Fruit fly (Drosophila melanogaster) whole organism, embryonic: ENCODE measurements around the gene Elba2.

Experiments used
- CG10366 ChIP-seq: fragments of 200-800 bp; sonication (Bioruptor generic); IDR thresholded peaks from 2 replicates; pipeline ENCODE4 v1.3.6; 2022; ENCODE audit warnings: missing biosample characterization, missing genetic modification characterization
- CG10654 ChIP-seq: fragments of 200-800 bp; sonication (Bioruptor generic); optimal IDR thresholded peaks from 2 replicates; lab custom pipeline; 2016; ENCODE audit warnings: missing biosample characterization, missing genetic modification characterization
- CG11398 ChIP-seq: fragments of 200-800 bp; sonication (Bioruptor generic); optimal IDR thresholded peaks from 2 replicates; lab custom pipeline; 2016; ENCODE audit warnings: missing biosample characterization, missing genetic modification characterization
- CG12155 ChIP-seq: fragments of 200-800 bp; sonication (Bioruptor generic); optimal IDR thresholded peaks from 3 replicates; lab custom pipeline; 2016; ENCODE audit warnings: missing biosample characterization, missing genetic modification characterization
- CG13894 ChIP-seq: fragments of 200-800 bp; sonication (Bioruptor generic); optimal IDR thresholded peaks from 3 replicates; lab custom pipeline; 2018; ENCODE audit warnings: missing biosample characterization, mild to moderate bottlenecking, missing genetic modification characterization, moderate library complexity
- CG14441 ChIP-seq: fragments of 200-800 bp; sonication (Bioruptor generic); IDR thresholded peaks from 2 replicates; pipeline ENCODE4 v1.3.6; 2022; ENCODE audit warnings: missing biosample characterization, missing genetic modification characterization
- CG17912 ChIP-seq: fragments of 200-800 bp; sonication (Bioruptor generic); optimal IDR thresholded peaks from 2 replicates; lab custom pipeline; 2018; ENCODE audit warnings: missing biosample characterization, mild to moderate bottlenecking, missing genetic modification characterization
- CG2712 ChIP-seq: fragments of 200-800 bp; optimal IDR thresholded peaks from 3 replicates; lab custom pipeline; 2019; ENCODE audit warnings: missing biosample characterization, mild to moderate bottlenecking, missing genetic modification characterization, moderate library complexity
- CG34422 ChIP-seq: fragments of 200-800 bp; sonication (Bioruptor generic); IDR thresholded peaks from 3 replicates; pipeline ENCODE4 v1.3.6; 2022; ENCODE audit warnings: missing biosample characterization, missing genetic modification characterization
- CG5953 ChIP-seq: fragments of 200-800 bp; sonication (Bioruptor generic); IDR thresholded peaks from 2 replicates; pipeline ENCODE4 v1.3.6; 2022; ENCODE audit warnings: missing biosample characterization, missing genetic modification characterization
- CG6654 ChIP-seq: fragments of 200-800 bp; sonication (Bioruptor generic); optimal IDR thresholded peaks from 2 replicates; lab custom pipeline; 2017; ENCODE audit warnings: missing biosample characterization, mild to moderate bottlenecking, missing genetic modification characterization
- CG7928 ChIP-seq: fragments of 200-800 bp; sonication (Bioruptor generic); optimal IDR thresholded peaks from 2 replicates; lab custom pipeline; 2017; ENCODE audit warnings: missing biosample characterization, mild to moderate bottlenecking, missing genetic modification characterization
- CG8388 ChIP-seq: fragments of 200-800 bp; sonication (Bioruptor generic); optimal IDR thresholded peaks from 2 replicates; lab custom pipeline; 2019; ENCODE audit warnings: missing biosample characterization, mild to moderate bottlenecking, missing genetic modification characterization, moderate library complexity
- CHES-1-like ChIP-seq: fragments of 200-800 bp; sonication (Bioruptor generic); optimal IDR thresholded peaks from 2 replicates; lab custom pipeline; 2016; ENCODE audit warnings: missing biosample characterization, missing genetic modification characterization
- Fer1 ChIP-seq: fragments of 200-800 bp; sonication (Bioruptor generic); optimal IDR thresholded peaks from 2 replicates; lab custom pipeline; 2017; ENCODE audit warnings: missing biosample characterization, mild to moderate bottlenecking, missing genetic modification characterization
- H2.0 ChIP-seq: fragments of 200-800 bp; sonication (Bioruptor generic); IDR thresholded peaks from 2 replicates; pipeline ENCODE4 v1.3.6; 2022; ENCODE audit warnings: missing biosample characterization, missing genetic modification characterization
- HmgD ChIP-seq: fragments of 200-800 bp; sonication (Bioruptor generic); optimal IDR thresholded peaks from 3 replicates; lab custom pipeline; 2016; ENCODE audit warnings: missing biosample characterization, missing genetic modification characterization
- Kr ChIP-seq: fragments of 200-800 bp; sonication (Bioruptor generic); optimal IDR thresholded peaks from 2 replicates; lab custom pipeline; 2017; ENCODE audit warnings: missing biosample characterization, mild to moderate bottlenecking, missing genetic modification characterization
- Lpt ChIP-seq: fragments of >200 bp; optimal IDR thresholded peaks from 2 replicates; lab custom pipeline; 2018; ENCODE audit warnings: missing biosample characterization, missing genetic modification characterization
- MESR4 ChIP-seq: fragments of 200-800 bp; sonication (Bioruptor generic); optimal IDR thresholded peaks from 2 replicates; lab custom pipeline; 2018; ENCODE audit warnings: missing biosample characterization, mild to moderate bottlenecking, missing genetic modification characterization, moderate library complexity
- Mrtf ChIP-seq: fragments of 200-800 bp; sonication (Bioruptor generic); IDR thresholded peaks from 3 replicates; pipeline ENCODE4 v1.3.6; 2022; ENCODE audit warnings: missing biosample characterization, missing genetic modification characterization
- NC2β ChIP-seq: fragments of 200-800 bp; sonication (Bioruptor generic); optimal IDR thresholded peaks from 2 replicates; lab custom pipeline; 2016; ENCODE audit warnings: missing biosample characterization, missing genetic modification characterization
- Scr ChIP-seq: fragments of 200-800 bp; sonication (Bioruptor generic); IDR thresholded peaks from 2 replicates; pipeline ENCODE4 v1.3.6; 2022; ENCODE audit warnings: missing biosample characterization, missing genetic modification characterization; ENCODE audit not compliant: partially characterized antibody
- Six4 ChIP-seq: fragments of 200-800 bp; sonication (Bioruptor generic); optimal IDR thresholded peaks from 2 replicates; lab custom pipeline; 2016; ENCODE audit warnings: missing biosample characterization, missing genetic modification characterization
- Sox100B ChIP-seq: fragments of 200-800 bp; sonication (Bioruptor generic); optimal IDR thresholded peaks from 3 replicates; lab custom pipeline; 2018; ENCODE audit warnings: missing biosample characterization, mild to moderate bottlenecking, missing genetic modification characterization
- Taf1 ChIP-seq: fragments of 200-800 bp; sonication (Bioruptor generic); IDR thresholded peaks from 2 replicates; pipeline ENCODE4 v1.3.6; 2022; ENCODE audit warnings: missing biosample characterization, missing genetic modification characterization
- Xrp1 ChIP-seq: fragments of 200-800 bp; sonication (Bioruptor generic); IDR thresholded peaks from 2 replicates; pipeline ENCODE4 v1.3.6; 2022; ENCODE audit warnings: missing biosample characterization, missing genetic modification characterization
- YL-1 ChIP-seq: fragments of 200-800 bp; sonication (Bioruptor generic); optimal IDR thresholded peaks from 3 replicates; lab custom pipeline; 2017; ENCODE audit warnings: missing biosample characterization, mild to moderate bottlenecking, missing genetic modification characterization
- ato ChIP-seq: fragments of 200-800 bp; sonication (Bioruptor generic); IDR thresholded peaks from 2 replicates; pipeline ENCODE4 v1.3.6; 2022; ENCODE audit warnings: missing biosample characterization, missing genetic modification characterization; ENCODE audit not compliant: partially characterized antibody
- croc ChIP-seq: fragments of 200-800 bp; sonication (Bioruptor generic); conservative IDR thresholded peaks from 3 replicates; pipeline ENCODE4 v1.3.6; 2022; ENCODE audit warnings: missing biosample characterization, missing genetic modification characterization
- crol ChIP-seq: fragments of 200-800 bp; sonication (Bioruptor generic); IDR thresholded peaks from 2 replicates; pipeline ENCODE4 v1.3.6; 2022; ENCODE audit warnings: missing biosample characterization, missing genetic modification characterization
- dati ChIP-seq: fragments of 200-800 bp; sonication (Bioruptor generic); IDR thresholded peaks from 2 replicates; pipeline ENCODE4 v1.3.6; 2022; ENCODE audit warnings: missing biosample characterization, missing genetic modification characterization
- dysf ChIP-seq: fragments of 200-800 bp; sonication (Bioruptor generic); IDR thresholded peaks from 3 replicates; pipeline ENCODE4 v1.3.6; 2022; ENCODE audit warnings: missing biosample characterization, missing genetic modification characterization
- ewg ChIP-seq: fragments of 200-800 bp; sonication (Bioruptor generic); optimal IDR thresholded peaks from 3 replicates; lab custom pipeline; 2017; ENCODE audit warnings: mild to moderate bottlenecking, missing biosample characterization, missing genetic modification reagents, missing genetic modification characterization
- gem ChIP-seq: fragments of 200-800 bp; sonication (Bioruptor generic); optimal IDR thresholded peaks from 2 replicates; lab custom pipeline; 2019; ENCODE audit warnings: missing biosample characterization, mild to moderate bottlenecking, missing genetic modification characterization, moderate library complexity
- hbn ChIP-seq: fragments of 200-800 bp; sonication (Bioruptor generic); IDR thresholded peaks from 2 replicates; pipeline ENCODE4 v1.3.6; 2022; ENCODE audit warnings: missing biosample characterization, missing genetic modification characterization; ENCODE audit not compliant: partially characterized antibody
- her ChIP-seq: fragments of 200-800 bp; sonication (Bioruptor generic); optimal IDR thresholded peaks from 2 replicates; lab custom pipeline; 2016; ENCODE audit warnings: missing biosample characterization, missing genetic modification characterization
- inv ChIP-seq: fragments of 200-800 bp; sonication (Bioruptor generic); IDR thresholded peaks from 2 replicates; pipeline ENCODE4 v1.3.6; 2022; ENCODE audit warnings: missing biosample characterization, missing genetic modification characterization; ENCODE audit not compliant: partially characterized antibody
- kay ChIP-seq: fragments of 200-800 bp; sonication (Bioruptor generic); optimal IDR thresholded peaks from 2 replicates; lab custom pipeline; 2016; ENCODE audit warnings: missing biosample characterization, missing genetic modification characterization
- lilli ChIP-seq: fragments of 200-800 bp; sonication (Bioruptor generic); optimal IDR thresholded peaks from 3 replicates; lab custom pipeline; 2016; ENCODE audit warnings: missing biosample characterization, missing genetic modification characterization
- mld ChIP-seq: fragments of 200-800 bp; sonication (Bioruptor generic); IDR thresholded peaks from 3 replicates; pipeline ENCODE4 v1.3.6; 2022; ENCODE audit warnings: missing biosample characterization, missing genetic modification characterization; ENCODE audit not compliant: partially characterized antibody
- nau ChIP-seq: fragments of 200-800 bp; sonication (Bioruptor generic); optimal IDR thresholded peaks from 3 replicates; lab custom pipeline; 2017; ENCODE audit warnings: missing biosample characterization, mild to moderate bottlenecking, missing genetic modification characterization, missing genetic modification reagents
- nerfin-2 ChIP-seq: fragments of 200-800 bp; sonication (Bioruptor generic); IDR thresholded peaks from 2 replicates; pipeline ENCODE4 v1.3.6; 2022; ENCODE audit warnings: missing biosample characterization, missing genetic modification characterization; ENCODE audit not compliant: partially characterized antibody
- pnt ChIP-seq: fragments of 200-800 bp; sonication (Bioruptor generic); optimal IDR thresholded peaks from 3 replicates; lab custom pipeline; 2016; ENCODE audit warnings: missing biosample characterization, missing genetic modification characterization
- repo ChIP-seq: fragments of 200-800 bp; sonication (Bioruptor generic); optimal IDR thresholded peaks from 2 replicates; lab custom pipeline; 2016; ENCODE audit warnings: missing biosample characterization, missing genetic modification characterization
- sens ChIP-seq: fragments of 200-800 bp; sonication (Bioruptor generic); peaks from one replicate; lab custom pipeline; 2016; ENCODE audit warnings: missing biosample characterization, missing genetic modification characterization
- sim ChIP-seq: fragments of 200-800 bp; sonication (Bioruptor generic); IDR thresholded peaks from 2 replicates; pipeline ENCODE4 v1.3.6; 2022; ENCODE audit warnings: missing biosample characterization, missing genetic modification characterization
- slou ChIP-seq: fragments of 200-800 bp; sonication (Bioruptor generic); optimal IDR thresholded peaks from 3 replicates; lab custom pipeline; 2016; ENCODE audit warnings: missing biosample characterization, missing genetic modification characterization
- stwl ChIP-seq: fragments of 200-800 bp; sonication (Bioruptor generic); optimal IDR thresholded peaks from 3 replicates; lab custom pipeline; 2018; ENCODE audit warnings: missing biosample characterization, mild to moderate bottlenecking, missing genetic modification characterization, moderate library complexity
- ttk ChIP-seq: fragments of 200-800 bp; sonication (Bioruptor generic); IDR thresholded peaks from 2 replicates; pipeline ENCODE4 v2.1.2; 2022; ENCODE audit warnings: missing biosample characterization, missing genetic modification characterization
- usp ChIP-seq: fragments of >200 bp; optimal IDR thresholded peaks from 2 replicates; lab custom pipeline; 2017; ENCODE audit warnings: missing biosample characterization, missing genetic modification characterization

Elba2 gene

dm6 chr2L:2585285-2585684, 7.8 kb downstream of the Elba2 start, which contains the start of gene Drp1 (continued):
- TF ChIP-seq ato (GFP tag; lab: Robert Waterston, UW) (peak; percentile 61), repo (peak; percentile 53), lilli (GFP tag; lab: Kevin White, UChicago) (peak; percentile 64), Kr (GFP tag; lab: Kevin White, UChicago) (no peak), ttk (GFP tag; lab: Robert Waterston, UW) (peak; percentile 40; the same call in 1 of the 2 replicates), slou (GFP tag; lab: Kevin White, UChicago) (peak; percentile 25), nerfin-2 (GFP tag; lab: Robert Waterston, UW) (peak; percentile 64), CG12155 (GFP tag; lab: Kevin White, UChicago) (peak; percentile 36), Sox100B (no peak), CHES-1-like (GFP tag; lab: Kevin White, UChicago) (peak; percentile 84), HmgD (GFP tag; lab: Kevin White, UChicago) (peak; percentile 96), hbn (peak; percentile 67), CG11398 (peak; percentile 27), CG5953 (GFP tag; lab: Robert Waterston, UW) (no peak), mld (GFP tag; lab: Robert Waterston, UW) (peak; percentile 38; the same call in 1 of the 3 replicates), croc (peak; percentile 29; the same call in 1 of the 3 replicates), dysf (GFP tag; lab: Robert Waterston, UW) (no peak; the same call in 2 of the 3 replicates), CG14441 (GFP tag; lab: Robert Waterston, UW) (peak; percentile 52), CG10366 (GFP tag; lab: Robert Waterston, UW) (no peak), CG34422 (peak; percentile 76), pnt (GFP tag; lab: Kevin White, UChicago) (peak; percentile 46), Lpt (no peak), Fer1 (peak; percentile 52), inv (GFP tag; lab: Robert Waterston, UW) (peak; percentile 57; the same call in 1 of the 2 replicates), Six4 (GFP tag; lab: Kevin White, UChicago) (peak; percentile 33), CG13894 (peak; percentile 46), CG2712 (tag; lab: Kevin White, UChicago) (peak; percentile 52), H2.0 (peak; percentile 34; the same call in 1 of the 2 replicates), NC2β (GFP tag; lab: Kevin White, UChicago) (peak; percentile 57), nau (no peak), CG6654 (no peak), CG17912 (peak; percentile 66), crol (GFP tag; lab: Robert Waterston, UW) (no peak), YL-1 (peak; percentile 66), Mrtf (GFP tag; lab: Robert Waterston, UW) (0 out of 3 replicates have a peak, but pooled peaks have one; percentile 27), usp (GFP tag; lab: Kevin White, UChicago) (no peak), CG7928 (GFP tag; lab: Kevin White, UChicago) (peak; percentile 43), Taf1 (GFP tag; lab: Robert Waterston, UW) (no peak), stwl (tag; lab: Kevin White, UChicago) (peak; percentile 99), ewg (peak; percentile 12), CG10654 (peak; percentile 19), Xrp1 (GFP tag; lab: Robert Waterston, UW) (peak; percentile 59), sens (peak; percentile 82), CG8388 (GFP tag; lab: Kevin White, UChicago) (no peak), kay (GFP tag; lab: Kevin White, UChicago) (peak; percentile 21), dati (GFP tag; lab: Robert Waterston, UW) (0 out of 2 replicates have a peak, but pooled peaks have one; percentile 18), Scr (GFP tag; lab: Robert Waterston, UW) (peak; percentile 63), MESR4 (peak; percentile 58), gem (tag; lab: Kevin White, UChicago) (no peak), sim (no peak), her (GFP tag; lab: Kevin White, UChicago) (peak; percentile 71)
